Worm (Caenorhabditis elegans): ENCODE data around the gene F59C12.4.
A peak's percentile ranks its signal among the peaks of the same experiment; 100 is the strongest.

ce11 chrX:16590803-16591202 lies 11.6 kb downstream of the F59C12.4 start:
- TF ChIP-seq D2030.7 (GFP tag; IDR thresholded peaks at IDR 0.05) (peak; percentile 92), C17E4.6 (GFP tag; IDR thresholded peaks at IDR 0.05) (no peak), unc-62 (GFP tag; optimal IDR thresholded peaks at IDR 0.05) (no peak), nhr-90 (tag; optimal IDR thresholded peaks at IDR 0.05) (peak; percentile 70), sptf-2 (GFP tag; optimal IDR thresholded peaks at IDR 0.05) (no peak), F49E8.2 (tag; optimal IDR thresholded peaks at IDR 0.05; ENCODE audit: insufficient read depth) (peak; percentile 44), snpc-4 (GFP tag; optimal IDR thresholded peaks at IDR 0.05) (peak; percentile 73), snpc-4 (tag; optimal IDR thresholded peaks at IDR 0.05) (peak in 3 of 4 experiments; percentile 67 to 83 (median 72))
